Worm (Caenorhabditis elegans) whole organism, L4 larva: ENCODE data around the gene eco-1.

Experiments used
- F10B5.3 ChIP-seq: sonication (generic microtip); optimal IDR thresholded peaks from 2 replicates; lab custom pipeline; 2016; ENCODE audit warnings: mild to moderate bottlenecking, missing genetic modification characterization, missing compliant biosample characterization
- F26F4.8 ChIP-seq: fragments of 200-800 bp; sonication (Bioruptor generic); conservative IDR thresholded peaks from 2 replicates; pipeline ENCODE4 v1.3.6; 2022; ENCODE audit warnings: missing genetic modification characterization, missing compliant biosample characterization
- F37D6.2 ChIP-seq: sonication (generic microtip); optimal IDR thresholded peaks from 2 replicates; lab custom pipeline; 2016; ENCODE audit warnings: mild to moderate bottlenecking, missing genetic modification characterization, missing compliant biosample characterization
- F44E2.7 ChIP-seq: fragments of 200-800 bp; sonication (Bioruptor generic); IDR thresholded peaks from 2 replicates; pipeline ENCODE4 v2.1.2; 2022; ENCODE audit warnings: missing genetic modification characterization, missing compliant biosample characterization
- F49E8.2 ChIP-seq: sonication (generic microtip); optimal IDR thresholded peaks from 2 replicates; lab custom pipeline; 2016; ENCODE audit warnings: missing compliant biosample characterization, mild to moderate bottlenecking, missing genetic modification characterization, borderline replicate concordance
- Y5F2A.4 ChIP-seq: fragments of 200-800 bp; sonication (Bioruptor generic); optimal IDR thresholded peaks from 2 replicates; lab custom pipeline; 2018; ENCODE audit warnings: mild to moderate bottlenecking, missing genetic modification characterization, missing compliant biosample characterization
- Y75B8A.6 ChIP-seq: fragments of 200-800 bp; sonication (Bioruptor generic); IDR thresholded peaks from 2 replicates; pipeline ENCODE4 v1.3.6; 2022; ENCODE audit warnings: missing genetic modification reagents, missing genetic modification characterization, missing compliant biosample characterization
- ZK546.5 ChIP-seq, 2 experiments: sonication (generic microtip); optimal IDR thresholded peaks; 2 replicates each; lab custom pipeline; 2017; ENCODE audit warnings: missing biosample characterization in 2 of 2, missing genetic modification characterization in 2 of 2
- aha-1 ChIP-seq: fragments of 150-350 bp; peaks from one replicate; lab custom pipeline; 2014; ENCODE audit warnings: missing biosample characterization, missing genetic modification characterization
- arid-1 ChIP-seq: fragments of 200-800 bp; sonication (Bioruptor generic); conservative IDR thresholded peaks from 2 replicates; pipeline ENCODE4 v1.3.6; 2022; ENCODE audit warnings: missing genetic modification reagents, missing genetic modification characterization, missing compliant biosample characterization
- ceh-20 ChIP-seq: fragments of 200-800 bp; sonication (Bioruptor generic); IDR thresholded peaks from 2 replicates; pipeline ENCODE4 v1.3.6; 2022; ENCODE audit warnings: missing genetic modification reagents, missing genetic modification characterization, missing compliant biosample characterization
- ceh-32 ChIP-seq: sonication (generic microtip); optimal IDR thresholded peaks from 2 replicates; lab custom pipeline; 2016; ENCODE audit warnings: mild to moderate bottlenecking, missing genetic modification characterization, missing compliant biosample characterization; ENCODE audit not compliant: poor library complexity
- ceh-44 ChIP-seq: fragments of 200-800 bp; sonication (Bioruptor generic); IDR thresholded peaks from 2 replicates; pipeline ENCODE4 v1.3.6; 2022; ENCODE audit warnings: missing genetic modification reagents, missing genetic modification characterization, missing compliant biosample characterization
- ceh-62 ChIP-seq: sonication (generic microtip); optimal IDR thresholded peaks from 2 replicates; lab custom pipeline; 2017; ENCODE audit warnings: missing biosample characterization, missing genetic modification characterization
- cey-2 ChIP-seq: sonication (generic microtip); optimal IDR thresholded peaks from 3 replicates; lab custom pipeline; 2017; ENCODE audit warnings: missing genetic modification characterization, mild to moderate bottlenecking, missing compliant biosample characterization, antibody characterized with exemption, borderline replicate concordance; ENCODE audit not compliant: insufficient read depth
- daf-12 ChIP-seq: fragments of 150-350 bp; optimal IDR thresholded peaks from 2 replicates; lab custom pipeline; 2014; ENCODE audit warnings: missing biosample characterization, missing genetic modification reagents, missing genetic modification characterization
- daf-16 ChIP-seq, 3 experiments: sonication (generic microtip); optimal IDR thresholded peaks; 2 replicates each; lab custom pipeline; 2016 to 2017; ENCODE audit warnings: missing genetic modification characterization in 3 of 3, missing genetic modification reagents in 3 of 3, mild to moderate bottlenecking in 2 of 3, missing compliant biosample characterization in 2 of 3, missing biosample characterization in 1 of 3, moderate library complexity in 1 of 3
- dmd-6 ChIP-seq: fragments of 200-800 bp; sonication (Bioruptor generic); IDR thresholded peaks from 2 replicates; pipeline ENCODE4 v1.3.6; 2022; ENCODE audit warnings: missing genetic modification reagents, missing genetic modification characterization, missing compliant biosample characterization
- dmd-9 ChIP-seq: fragments of 200-800 bp; sonication (Bioruptor generic); IDR thresholded peaks from 2 replicates; pipeline ENCODE4 v1.3.6; 2022; ENCODE audit warnings: missing genetic modification reagents, missing genetic modification characterization, missing compliant biosample characterization
- dpl-1 ChIP-seq: fragments of 150-350 bp; optimal IDR thresholded peaks from 2 replicates; lab custom pipeline; 2014; ENCODE audit warnings: missing biosample characterization, missing genetic modification reagents, missing genetic modification characterization
- egl-27 ChIP-seq: sonication (generic microtip); optimal IDR thresholded peaks from 3 replicates; lab custom pipeline; 2017; ENCODE audit warnings: missing biosample characterization, missing genetic modification reagents, missing genetic modification characterization
- egl-43 ChIP-seq: fragments of 200-800 bp; sonication (Bioruptor generic); IDR thresholded peaks from 2 replicates; pipeline ENCODE4 v1.3.6; 2022; ENCODE audit warnings: missing genetic modification reagents, missing genetic modification characterization, missing compliant biosample characterization
- fkh-10 ChIP-seq: fragments of 150-350 bp; optimal IDR thresholded peaks from 2 replicates; lab custom pipeline; 2014; ENCODE audit warnings: missing biosample characterization, missing genetic modification reagents, missing genetic modification characterization
- fos-1 ChIP-seq: fragments of 150-350 bp; optimal IDR thresholded peaks from 2 replicates; lab custom pipeline; 2014; ENCODE audit warnings: missing biosample characterization, missing genetic modification characterization
- gei-8 ChIP-seq: fragments of 200-800 bp; sonication (Bioruptor generic); optimal IDR thresholded peaks from 2 replicates; lab custom pipeline; 2018; ENCODE audit warnings: mild to moderate bottlenecking, missing genetic modification characterization, missing compliant biosample characterization
- jun-1 ChIP-seq: fragments of 150-350 bp; optimal IDR thresholded peaks from 2 replicates; lab custom pipeline; 2014; ENCODE audit warnings: missing biosample characterization, missing genetic modification reagents, missing genetic modification characterization
- lin-13 ChIP-seq: fragments of 150-350 bp; optimal IDR thresholded peaks from 2 replicates; lab custom pipeline; 2014; ENCODE audit warnings: missing biosample characterization, missing genetic modification reagents, missing genetic modification characterization
- lin-38 ChIP-seq: fragments of 200-800 bp; sonication (Bioruptor generic); IDR thresholded peaks from 2 replicates; pipeline ENCODE4 v1.3.6; 2022; ENCODE audit warnings: missing genetic modification reagents, missing genetic modification characterization, missing compliant biosample characterization
- lir-3 ChIP-seq: sonication (generic microtip); optimal IDR thresholded peaks from 2 replicates; lab custom pipeline; 2016; ENCODE audit warnings: mild to moderate bottlenecking, missing genetic modification characterization, missing compliant biosample characterization
- lsy-2 ChIP-seq, 2 experiments: fragments of 150-350 bp in 1 of 2; sonication (generic microtip) in 1 of 2; optimal IDR thresholded peaks; 2 replicates each; lab custom pipeline; 2014 to 2017; ENCODE audit warnings: missing biosample characterization in 2 of 2, missing genetic modification characterization in 2 of 2
- mxl-2 ChIP-seq: fragments of 200-800 bp; sonication (Bioruptor generic); conservative IDR thresholded peaks from 2 replicates; pipeline ENCODE4 v1.3.6; 2022; ENCODE audit warnings: missing genetic modification reagents, missing genetic modification characterization, missing compliant biosample characterization
- mxl-3 ChIP-seq: fragments of 200-800 bp; sonication (Bioruptor generic); optimal IDR thresholded peaks from 2 replicates; lab custom pipeline; 2018; ENCODE audit warnings: mild to moderate bottlenecking, missing genetic modification characterization, missing compliant biosample characterization
- nhr-10 ChIP-seq: fragments of 150-350 bp; optimal IDR thresholded peaks from 2 replicates; lab custom pipeline; 2014; ENCODE audit warnings: missing biosample characterization, missing genetic modification characterization
- nhr-6 ChIP-seq: fragments of 150-350 bp; optimal IDR thresholded peaks from 2 replicates; lab custom pipeline; 2014; ENCODE audit warnings: missing biosample characterization, missing genetic modification characterization
- php-3 ChIP-seq: fragments of 200-800 bp; sonication (Bioruptor generic); IDR thresholded peaks from 2 replicates; pipeline ENCODE4 v1.3.6; 2022; ENCODE audit warnings: missing genetic modification reagents, missing genetic modification characterization, missing compliant biosample characterization
- pqm-1 ChIP-seq: sonication (generic microtip); optimal IDR thresholded peaks from 2 replicates; lab custom pipeline; 2017; ENCODE audit warnings: missing biosample characterization, missing genetic modification characterization
- rbr-2 ChIP-seq: sonication (generic microtip); optimal IDR thresholded peaks from 2 replicates; lab custom pipeline; 2016; ENCODE audit warnings: missing genotype, missing genetic modification characterization, missing compliant biosample characterization
- set-16 ChIP-seq: fragments of 200-800 bp; sonication (Bioruptor generic); IDR thresholded peaks from 2 replicates; pipeline ENCODE4 v1.3.6; 2022; ENCODE audit warnings: missing genetic modification reagents, missing genetic modification characterization, missing compliant biosample characterization
- snpc-1.2 ChIP-seq: fragments of 200-800 bp; sonication (Bioruptor generic); IDR thresholded peaks from 2 replicates; pipeline ENCODE4 v1.3.6; 2022; ENCODE audit warnings: missing genetic modification reagents, missing genetic modification characterization, missing compliant biosample characterization
- spr-1 ChIP-seq: sonication (generic microtip); optimal IDR thresholded peaks from 2 replicates; lab custom pipeline; 2016; ENCODE audit warnings: mild to moderate bottlenecking, missing genetic modification characterization, missing compliant biosample characterization
- tag-97 ChIP-seq: fragments of 200-800 bp; sonication (Bioruptor generic); IDR thresholded peaks from 2 replicates; pipeline ENCODE4 v1.3.6; 2022; ENCODE audit warnings: missing genetic modification characterization, missing compliant biosample characterization
- unc-62 ChIP-seq, 3 experiments: fragments of 150-350 bp in 1 of 3; sonication (generic microtip); optimal IDR thresholded peaks in 2 of 3; peaks in 1 of 3; 1 replicate in 1 of 3; 2 replicates in 2 of 3; lab custom pipeline; 2014 to 2017; ENCODE audit warnings: missing biosample characterization in 3 of 3, missing genetic modification characterization in 3 of 3, missing genetic modification reagents in 3 of 3, missing genotype in 1 of 3
- zfp-2 ChIP-seq: sonication (generic microtip); optimal IDR thresholded peaks from 2 replicates; lab custom pipeline; 2016; ENCODE audit warnings: mild to moderate bottlenecking, missing genetic modification characterization, missing compliant biosample characterization
- zfp-3 ChIP-seq: fragments of 200-800 bp; sonication (Bioruptor generic); conservative IDR thresholded peaks from 2 replicates; pipeline ENCODE4 v1.3.6; 2022; ENCODE audit warnings: missing genetic modification reagents, missing genetic modification characterization, missing compliant biosample characterization
- zip-11 ChIP-seq: fragments of 200-800 bp; sonication (Bioruptor generic); IDR thresholded peaks from 2 replicates; pipeline ENCODE4 v1.3.6; 2022; ENCODE audit warnings: missing genetic modification characterization, missing compliant biosample characterization
- zip-2 ChIP-seq: fragments of 150-350 bp; optimal IDR thresholded peaks from 2 replicates; lab custom pipeline; 2014; ENCODE audit warnings: missing biosample characterization, missing genetic modification characterization
- ztf-7 ChIP-seq: fragments of 150-350 bp; optimal IDR thresholded peaks from 2 replicates; lab custom pipeline; 2014; ENCODE audit warnings: missing biosample characterization, missing genetic modification characterization

The eco-1 gene

DNA sequence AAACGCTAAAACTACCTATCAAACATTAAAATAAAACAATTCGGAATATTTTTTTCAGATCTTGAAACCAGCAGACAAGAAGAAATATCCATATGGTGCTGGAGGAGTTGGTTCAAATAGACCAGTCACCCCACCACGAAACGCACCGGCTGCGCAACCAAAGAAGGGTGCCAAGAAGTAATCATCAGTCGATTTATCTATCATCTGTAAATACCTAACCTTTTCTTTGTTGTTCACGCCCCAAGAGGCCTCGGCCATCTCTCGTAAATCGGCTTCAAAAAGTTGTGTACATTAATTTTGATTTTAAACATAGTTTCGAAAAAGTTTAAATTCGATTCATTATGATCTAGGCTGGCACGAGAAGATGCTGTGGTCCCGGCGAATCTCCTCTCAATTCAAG lies 20.9 kb downstream of the eco-1 start:
- TF ChIP-seq ceh-44 (GFP tag; lab: Robert Waterston, UW) (0 out of 2 replicates have a peak, but pooled peaks have one; percentile 11), jun-1 (tag; lab: Kevin White, UChicago) (no peak), arid-1 (GFP tag; lab: Robert Waterston, UW) (no peak; the same call in 1 of the 2 replicates), F44E2.7 (no peak), lsy-2 (tag; optimal IDR thresholded peaks at IDR 0.05; lab: Kevin White, UChicago) (no peak), daf-12 (tag; lab: Kevin White, UChicago) (no peak), unc-62 (GFP tag; optimal IDR thresholded peaks at IDR 0.05 in 1 of 2; lab: Kevin White, UChicago) (peak in 1 of 2 experiments; percentile 71), unc-62 (tag; optimal IDR thresholded peaks at IDR 0.05; lab: Kevin White, UChicago) (no peak), ceh-62 (no peak), rbr-2 (tag; lab: Kevin White, UChicago) (no peak), pqm-1 (tag; lab: Kevin White, UChicago) (no peak), gei-8 (GFP tag; lab: Kevin White, UChicago) (no peak), ceh-32 (tag; lab: Kevin White, UChicago) (no peak), set-16 (no peak), Y75B8A.6 (GFP tag; lab: Robert Waterston, UW) (no peak), zip-11 (no peak), spr-1 (tag; lab: Kevin White, UChicago) (no peak), lir-3 (tag; lab: Kevin White, UChicago) (no peak), lin-38 (GFP tag; lab: Robert Waterston, UW) (no peak)

- TF ChIP-seq dpl-1 (GFP tag; lab: Kevin White, UChicago) (peak; percentile 64), tag-97 (GFP tag; lab: Robert Waterston, UW) (no peak), dmd-6 (GFP tag; lab: Robert Waterston, UW) (peak; percentile 83), F44E2.7 (no peak), arid-1 (GFP tag; lab: Robert Waterston, UW) (peak; percentile 79), mxl-3 (peak; percentile 55), ZK546.5 (tag; optimal IDR thresholded peaks at IDR 0.05; lab: Kevin White, UChicago) (peak in 1 of 2 experiments; percentile 88), mxl-2 (GFP tag; lab: Robert Waterston, UW) (no peak), ceh-62 (no peak), lir-3 (tag; lab: Kevin White, UChicago) (no peak), F49E8.2 (tag; lab: Kevin White, UChicago) (no peak), nhr-10 (tag; lab: Kevin White, UChicago) (no peak), ceh-20 (GFP tag; lab: Robert Waterston, UW) (no peak), zip-11 (no peak), egl-43 (GFP tag; lab: Robert Waterston, UW) (peak; percentile 19; the same call in 1 of the 2 replicates), aha-1 (peak; percentile 97), nhr-6 (tag; lab: Kevin White, UChicago) (peak; percentile 73), fkh-10 (GFP tag; lab: Kevin White, UChicago) (no peak), fos-1 (tag; lab: Kevin White, UChicago) (no peak), lin-13 (no peak), zfp-3 (GFP tag; lab: Robert Waterston, UW) (peak; percentile 73), zfp-2 (tag; lab: Kevin White, UChicago) (peak; percentile 28), daf-16 (GFP tag; optimal IDR thresholded peaks at IDR 0.05; lab: Kevin White, UChicago) (no peak), daf-16 (tag; optimal IDR thresholded peaks at IDR 0.05; lab: Kevin White, UChicago) (peak; percentile 64), php-3 (GFP tag; lab: Robert Waterston, UW) (no peak), Y75B8A.6 (GFP tag; lab: Robert Waterston, UW) (peak; percentile 63; the same call in 1 of the 2 replicates), set-16 (peak; percentile 40; the same call in 1 of the 2 replicates), zip-2 (no peak), daf-12 (tag; lab: Kevin White, UChicago) (no peak), ztf-7 (tag; lab: Kevin White, UChicago) (no peak), spr-1 (tag; lab: Kevin White, UChicago) (no peak), egl-27 (tag; lab: Kevin White, UChicago) (no peak), ceh-32 (tag; lab: Kevin White, UChicago) (no peak), lin-38 (GFP tag; lab: Robert Waterston, UW) (peak; percentile 86), Y5F2A.4 (GFP tag; lab: Kevin White, UChicago) (no peak), F26F4.8 (GFP tag; lab: Robert Waterston, UW) (no peak), cey-2 (tag; lab: Kevin White, UChicago) (no peak), F10B5.3 (tag; lab: Kevin White, UChicago) (no peak), snpc-1.2 (GFP tag; lab: Robert Waterston, UW) (0 out of 2 replicates have a peak, but pooled peaks have one; percentile 33), F37D6.2 (tag; lab: Kevin White, UChicago) (no peak), dmd-9 (GFP tag; lab: Robert Waterston, UW) (no peak)
Measured at ce11 chrIII:7336214-7336613, 22.7 kb downstream of the eco-1 start, which contains the start of gene gsp-2. gsp-2 (plus strand) TSS chrIII:7336587.
